Worm (Caenorhabditis elegans): ENCODE data around the gene B0285.6.

The B0285.6 gene

DNA sequence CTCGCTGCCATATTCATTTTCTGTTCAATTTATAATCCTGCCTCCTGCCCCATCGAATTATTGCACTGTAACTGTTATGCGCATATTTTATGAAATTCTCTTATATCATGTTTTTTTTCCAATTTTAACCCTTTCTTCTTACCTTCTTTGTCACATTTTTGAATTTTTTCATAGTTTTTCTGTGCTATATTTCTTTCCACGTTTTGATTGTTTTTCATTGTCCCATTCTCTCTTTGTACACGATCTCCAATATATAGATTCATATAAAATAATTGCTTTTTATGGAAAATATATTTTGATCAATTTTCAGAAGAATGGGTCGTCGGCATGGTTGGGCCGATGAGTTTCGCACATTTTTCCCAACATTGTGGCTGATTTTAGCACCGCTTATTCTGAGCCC, at the start of gene B0285.6:
Gene B0285.6, plus strand, starts transcription at position 301 of the 400 bp plus-strand sequence.
- no peak for TF ChIP-seq dao-5 (tag; optimal IDR thresholded peaks at IDR 0.05)
- TF ChIP-seq him-1 (tag; optimal IDR thresholded peaks at IDR 0.05): no peak
- no peak for TF ChIP-seq W03F9.2 (tag; optimal IDR thresholded peaks at IDR 0.05)

DNA sequence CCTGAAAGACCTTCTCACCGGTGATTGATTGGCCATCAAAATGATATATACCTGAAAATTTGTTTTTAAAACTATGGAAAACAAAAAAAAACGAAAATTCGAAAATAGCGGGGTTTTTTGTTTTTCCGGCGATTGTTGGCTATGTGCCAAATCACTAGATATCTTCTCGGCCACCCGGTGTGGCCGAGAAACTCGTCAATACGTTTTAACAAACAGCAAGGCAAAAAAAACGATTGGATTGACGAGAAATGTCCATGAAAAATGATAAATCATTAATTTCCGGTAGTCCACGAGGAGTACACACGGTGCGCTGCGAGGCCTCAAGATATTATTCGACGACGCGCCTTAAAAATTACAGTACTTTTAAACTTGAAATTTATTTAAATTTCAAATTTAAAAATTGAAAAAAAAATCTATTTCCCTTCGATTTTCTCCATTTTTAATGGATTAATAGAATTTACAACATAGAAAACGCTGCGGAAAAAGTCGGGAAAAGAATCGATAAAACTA, 48.9 kb upstream of the B0285.6 start, which contains the start of gene R10E4.11:
Gene R10E4.11, minus strand, starts transcription at position 51 of the 510 bp plus-strand sequence.
- TF ChIP-seq W03F9.2 (tag; optimal IDR thresholded peaks at IDR 0.05): no peak
- no peak for TF ChIP-seq dao-5 (tag; optimal IDR thresholded peaks at IDR 0.05)
- TF ChIP-seq him-1 (tag; optimal IDR thresholded peaks at IDR 0.05): no peak

DNA sequence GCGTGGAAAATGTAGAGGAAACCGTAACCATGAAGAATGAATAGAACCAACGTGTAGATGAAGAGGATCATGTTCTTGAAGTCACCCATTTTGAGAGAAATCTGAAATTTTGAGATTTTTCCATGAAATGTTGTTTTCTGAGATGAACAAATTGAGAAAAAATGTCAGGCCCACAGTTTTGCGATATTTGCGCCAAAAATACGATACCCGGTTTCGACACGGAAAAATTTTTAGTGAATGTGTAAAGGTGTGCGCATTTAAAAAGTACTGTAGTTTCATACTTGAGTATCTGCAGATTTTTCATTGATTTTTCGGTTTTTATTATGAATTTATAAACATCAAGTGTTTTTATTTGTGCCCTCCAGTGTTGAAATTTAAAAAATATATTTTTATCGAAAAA, 47.6 kb upstream of the B0285.6 start, which contains the start of gene R10E4.9:
Gene R10E4.9, minus strand, starts transcription at position 101 of the 400 bp plus-strand sequence.
- no peak for TF ChIP-seq dao-5 (tag; optimal IDR thresholded peaks at IDR 0.05)
- no peak for TF ChIP-seq W03F9.2 (tag; optimal IDR thresholded peaks at IDR 0.05)
- no peak for TF ChIP-seq him-1 (tag; optimal IDR thresholded peaks at IDR 0.05)

DNA sequence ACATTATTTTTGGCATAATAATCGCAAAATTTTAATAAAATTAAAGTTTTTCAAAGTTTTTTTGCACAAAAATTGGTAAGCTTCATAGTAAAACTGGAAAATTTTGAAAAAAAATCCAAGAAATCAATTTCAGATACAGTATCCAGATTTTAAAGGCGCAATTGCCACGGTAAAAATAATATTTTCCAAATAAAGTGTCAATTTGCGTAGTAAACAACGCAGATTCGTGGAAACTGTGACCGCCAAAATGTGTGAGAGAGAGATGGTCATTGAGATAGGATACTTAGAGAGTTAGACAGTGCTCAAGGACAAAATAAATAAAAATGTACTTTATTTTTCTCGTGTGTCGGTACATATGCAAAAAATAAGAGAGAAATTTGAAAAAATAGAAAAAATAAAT, 47.1 kb upstream of the B0285.6 start:
- TF ChIP-seq him-1 (tag; optimal IDR thresholded peaks at IDR 0.05) (no peak), dao-5 (tag; optimal IDR thresholded peaks at IDR 0.05) (no peak), W03F9.2 (tag; optimal IDR thresholded peaks at IDR 0.05) (no peak)

DNA sequence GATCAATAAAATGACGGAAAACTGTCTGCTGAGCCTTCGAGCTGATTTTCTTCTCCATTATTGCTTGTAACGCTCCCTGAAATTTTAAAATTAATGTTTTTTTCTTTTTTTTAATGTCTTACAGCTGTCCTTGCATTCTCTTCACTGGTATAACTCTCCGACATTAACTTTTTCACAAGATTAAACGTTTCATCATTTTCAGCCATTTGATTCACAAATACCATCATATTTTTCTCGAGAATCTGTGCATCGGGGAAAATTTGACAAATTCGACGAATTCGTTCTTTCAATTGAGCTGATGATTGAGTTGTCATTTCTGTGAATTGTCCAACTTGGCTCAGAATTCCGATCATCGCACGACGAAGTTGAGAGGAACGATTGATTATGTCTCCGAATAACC, 40.6 kb upstream of the B0285.6 start:
- TF ChIP-seq W03F9.2 (tag; optimal IDR thresholded peaks at IDR 0.05) (no peak), him-1 (tag; optimal IDR thresholded peaks at IDR 0.05) (no peak), dao-5 (tag; optimal IDR thresholded peaks at IDR 0.05) (no peak)

DNA sequence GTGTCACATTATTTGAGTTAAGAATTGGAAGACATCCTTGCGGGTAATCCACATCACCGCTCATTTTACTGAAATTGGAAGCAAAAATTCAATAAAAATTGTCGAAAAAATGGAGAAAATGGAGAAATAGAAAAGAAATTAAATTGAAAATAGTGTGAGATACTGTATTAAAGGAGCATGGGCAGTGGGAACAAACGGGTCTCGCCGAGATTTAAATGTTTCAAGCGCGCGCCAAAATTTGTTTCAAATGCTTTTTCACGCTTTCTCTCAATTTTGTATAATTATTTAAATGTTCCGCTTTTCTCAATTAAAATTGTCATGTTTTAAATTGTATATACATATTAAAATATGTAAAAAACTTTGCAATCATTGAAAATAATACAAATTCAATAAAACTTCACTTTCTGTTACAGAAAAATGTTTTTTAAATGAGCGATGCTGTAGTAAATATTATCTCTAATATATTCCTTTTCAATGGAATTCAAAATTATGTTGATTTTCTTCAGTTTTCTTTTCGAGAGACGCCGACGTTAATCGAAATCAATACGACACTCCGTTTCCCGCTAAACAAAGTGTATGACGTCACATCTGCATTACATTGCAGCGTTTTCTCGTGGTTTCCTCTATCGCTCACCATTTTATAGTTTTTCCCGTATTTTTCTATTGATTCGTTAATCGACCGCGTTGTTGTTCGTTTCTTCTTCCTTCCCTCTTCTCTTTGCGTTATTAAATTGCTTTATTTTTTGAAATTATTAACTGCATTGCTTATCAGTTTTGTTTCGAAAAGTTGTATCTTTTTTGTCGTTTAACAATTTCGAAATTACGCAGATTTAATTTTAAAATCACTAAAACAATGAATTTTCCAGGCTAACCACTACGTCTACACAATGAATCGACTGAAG, 36.6 kb upstream of the B0285.6 start, which contains the start of the genes evl-14 and dcn-1:
Gene evl-14, minus strand, starts transcription at position 68 of the 902 bp plus-strand sequence.
Gene dcn-1, plus strand, starts transcription at position 852 of the 902 bp plus-strand sequence.
- TF ChIP-seq dao-5 (tag; optimal IDR thresholded peaks at IDR 0.05): no peak
- peak; percentile 50 for TF ChIP-seq W03F9.2 (tag; optimal IDR thresholded peaks at IDR 0.05)

DNA sequence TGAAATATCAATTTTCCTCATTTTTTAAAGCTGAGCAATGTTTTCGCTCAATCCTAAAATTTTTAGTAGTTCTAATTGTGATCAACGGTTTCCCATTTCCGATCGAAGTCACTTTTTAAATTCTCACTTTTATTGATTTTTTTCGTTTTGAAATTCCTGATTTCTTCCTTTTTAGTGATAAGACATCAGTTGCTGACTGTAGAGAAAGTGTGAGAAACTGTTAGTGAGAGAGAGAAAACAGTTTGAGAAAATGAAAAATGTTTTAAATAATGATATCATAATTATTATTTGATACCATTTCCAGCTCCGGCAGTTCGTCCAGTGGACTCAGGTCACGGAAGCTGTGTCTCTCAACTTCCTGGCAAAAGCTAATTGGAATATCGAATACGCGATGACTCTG, 35.4 kb upstream of the B0285.6 start:
- no peak for TF ChIP-seq him-1 (tag; optimal IDR thresholded peaks at IDR 0.05)
- TF ChIP-seq W03F9.2 (tag; optimal IDR thresholded peaks at IDR 0.05): no peak
- TF ChIP-seq dao-5 (tag; optimal IDR thresholded peaks at IDR 0.05): no peak

DNA sequence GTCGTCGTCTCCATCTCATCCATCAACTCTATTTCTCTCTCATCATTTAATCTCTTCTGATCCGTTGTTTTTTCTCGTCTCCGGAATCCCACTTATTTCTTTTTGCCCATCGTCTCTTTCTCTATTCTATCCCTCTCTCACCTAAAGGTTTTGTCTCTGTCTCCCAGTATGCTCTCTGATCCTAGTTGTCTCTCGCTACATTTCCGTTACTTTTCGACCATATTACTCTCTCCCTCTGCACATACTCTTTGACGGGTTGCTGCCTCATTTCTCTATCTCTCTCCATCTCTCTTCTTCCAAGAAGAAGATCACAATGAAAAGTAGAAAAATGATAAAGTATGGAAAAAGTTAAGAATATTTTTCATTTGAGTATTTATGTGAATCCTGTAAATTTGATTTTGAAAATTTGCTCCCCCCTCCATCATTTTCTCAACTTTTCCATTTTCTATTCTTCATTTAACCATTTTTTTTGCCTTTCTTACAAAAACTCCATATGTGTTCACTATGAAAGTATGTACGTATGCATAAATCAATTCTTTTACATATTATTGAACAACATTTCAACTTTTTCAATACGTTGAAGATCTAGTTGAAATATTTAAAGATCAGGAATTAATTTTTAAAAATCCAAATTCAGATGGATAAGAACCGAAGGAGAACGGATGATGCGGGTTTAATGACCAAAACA, 32.7 kb upstream of the B0285.6 start, which contains the start of gene tag-131:
Gene tag-131, plus strand, starts transcription at position 638 of the 688 bp plus-strand sequence.
- no peak for TF ChIP-seq W03F9.2 (tag; optimal IDR thresholded peaks at IDR 0.05)
- no peak for TF ChIP-seq him-1 (tag; optimal IDR thresholded peaks at IDR 0.05)
- TF ChIP-seq dao-5 (tag; optimal IDR thresholded peaks at IDR 0.05): no peak

DNA sequence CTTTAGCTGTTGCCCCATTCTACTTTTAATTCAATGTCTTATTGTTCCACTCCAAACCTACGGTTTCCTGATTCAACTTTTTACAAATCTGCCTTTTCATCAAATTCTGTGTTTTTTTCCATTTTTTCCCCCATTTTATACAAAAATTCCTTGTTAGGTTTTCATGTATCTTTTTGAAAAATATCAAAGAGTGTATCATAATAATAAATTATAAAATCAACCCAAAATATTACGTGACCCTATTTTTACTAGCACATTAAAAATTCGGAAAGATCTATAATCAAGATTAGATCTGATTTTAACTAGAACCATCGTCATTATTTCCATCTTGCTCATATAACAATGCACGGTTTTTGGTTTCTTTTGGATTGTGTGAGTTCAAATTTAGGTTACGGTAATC, 29.8 kb upstream of the B0285.6 start, which contains the start of gene H38K22.6:
Gene H38K22.6, plus strand, starts transcription at position 301 of the 400 bp plus-strand sequence.
- TF ChIP-seq W03F9.2 (tag; optimal IDR thresholded peaks at IDR 0.05) (no peak), dao-5 (tag; optimal IDR thresholded peaks at IDR 0.05) (no peak), him-1 (tag; optimal IDR thresholded peaks at IDR 0.05) (no peak)

DNA sequence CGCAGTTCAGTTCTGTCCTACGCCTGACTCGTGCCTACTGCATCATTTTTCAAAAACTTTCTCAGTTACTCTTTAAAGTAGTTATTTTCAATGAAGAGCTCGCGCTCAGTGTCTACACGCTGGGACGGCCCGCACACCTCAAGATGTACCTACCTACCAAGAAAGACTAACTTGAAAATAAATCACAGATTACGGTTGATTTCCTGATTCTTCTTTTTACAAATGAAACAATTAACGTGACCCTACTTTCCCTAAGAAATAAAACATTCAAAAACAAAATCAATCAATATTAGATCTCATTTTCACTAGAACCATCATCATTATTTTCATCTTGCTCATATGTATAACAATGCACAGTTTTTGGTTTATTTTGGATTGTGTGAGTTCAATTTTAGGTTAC, 28.5 kb upstream of the B0285.6 start, which contains the start of gene H38K22.7:
Gene H38K22.7, plus strand, starts transcription at position 301 of the 400 bp plus-strand sequence.
- TF ChIP-seq him-1 (tag; optimal IDR thresholded peaks at IDR 0.05): no peak
- no peak for TF ChIP-seq W03F9.2 (tag; optimal IDR thresholded peaks at IDR 0.05)
- TF ChIP-seq dao-5 (tag; optimal IDR thresholded peaks at IDR 0.05): no peak

DNA sequence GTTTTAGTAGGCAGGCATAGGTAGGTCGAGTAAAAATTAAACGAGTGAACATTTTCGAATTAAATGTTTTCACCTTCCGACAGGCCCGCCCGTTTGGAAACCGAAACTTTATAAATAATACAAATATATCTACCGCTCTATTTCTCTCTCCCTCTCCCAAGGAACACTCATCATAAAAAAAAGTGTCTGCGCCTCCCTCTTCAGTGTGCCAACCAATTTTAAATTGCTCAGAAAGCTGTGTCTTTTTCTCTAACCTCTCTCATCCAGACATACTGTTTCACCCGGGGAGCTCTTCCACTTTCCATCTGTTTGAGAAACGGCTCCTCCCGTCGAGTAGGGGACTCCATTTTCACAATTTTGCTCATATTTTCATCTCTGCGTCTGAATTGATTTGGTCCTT, 26.8 kb upstream of the B0285.6 start:
- no peak for TF ChIP-seq W03F9.2 (tag; optimal IDR thresholded peaks at IDR 0.05)
- TF ChIP-seq dao-5 (tag; optimal IDR thresholded peaks at IDR 0.05): no peak
- no peak for TF ChIP-seq him-1 (tag; optimal IDR thresholded peaks at IDR 0.05)

DNA sequence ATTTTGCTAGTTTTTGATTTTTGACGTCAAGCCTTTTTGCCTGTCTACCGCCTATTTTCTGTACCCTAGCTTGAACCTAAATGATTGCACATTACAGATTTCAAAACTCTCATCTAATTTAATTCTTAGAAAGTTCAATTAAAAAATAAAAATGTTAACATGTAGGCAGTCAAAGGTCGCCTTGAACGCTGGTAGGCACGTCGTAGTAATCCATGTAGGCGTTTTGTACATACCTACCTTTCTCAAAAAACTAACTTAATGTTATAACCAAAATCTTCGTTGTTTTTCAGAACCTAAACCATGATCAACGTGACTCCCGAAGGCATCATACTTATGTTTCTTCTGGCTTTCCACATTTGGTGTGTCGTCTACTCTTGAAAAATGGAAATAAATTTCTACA, 26.0 kb upstream of the B0285.6 start, which contains the start of gene H38K22.9:
Gene H38K22.9, plus strand, starts transcription at position 301 of the 400 bp plus-strand sequence.
- no peak for TF ChIP-seq dao-5 (tag; optimal IDR thresholded peaks at IDR 0.05)
- no peak for TF ChIP-seq him-1 (tag; optimal IDR thresholded peaks at IDR 0.05)
- TF ChIP-seq W03F9.2 (tag; optimal IDR thresholded peaks at IDR 0.05): no peak

Measured in whole organism, L4/young adult.